Worm (Caenorhabditis elegans) whole organism, L1 larva: ENCODE measurements around the gene F26C11.4.

Experiments used
- C16A3.4 ChIP-seq: fragments of 150-350 bp; optimal IDR thresholded peaks from 2 replicates; lab custom pipeline; 2014; ENCODE audit warnings: missing biosample characterization, missing genetic modification characterization
- C34B4.2 ChIP-seq: sonication (generic microtip); optimal IDR thresholded peaks from 2 replicates; lab custom pipeline; 2017; ENCODE audit warnings: mild to moderate bottlenecking, missing genetic modification characterization, missing compliant biosample characterization
- Y116A8C.19 ChIP-seq: sonication (generic microtip); optimal IDR thresholded peaks from 2 replicates; lab custom pipeline; 2016; ENCODE audit warnings: missing compliant biosample characterization, missing genetic modification characterization, borderline replicate concordance
- aly-2 ChIP-seq: fragments of 150-350 bp; optimal IDR thresholded peaks from 2 replicates; lab custom pipeline; 2014; ENCODE audit warnings: missing biosample characterization, missing genetic modification characterization
- ceh-63 ChIP-seq: fragments of 200-800 bp; sonication (Bioruptor generic); optimal IDR thresholded peaks from 2 replicates; lab custom pipeline; 2018; ENCODE audit warnings: mild to moderate bottlenecking, missing genetic modification characterization, missing compliant biosample characterization
- ceh-82 ChIP-seq, 3 experiments: fragments of 150-350 bp in 1 of 3; sonication (generic microtip) in 2 of 3; optimal IDR thresholded peaks; 2 replicates each; lab custom pipeline; 2014 to 2017; ENCODE audit warnings: missing biosample characterization in 3 of 3, missing genetic modification characterization in 3 of 3
- dsc-1 ChIP-seq: sonication (generic microtip); optimal IDR thresholded peaks from 2 replicates; lab custom pipeline; 2016; ENCODE audit warnings: mild to moderate bottlenecking, missing genetic modification characterization, missing compliant biosample characterization
- efl-3 ChIP-seq: fragments of 200-800 bp; sonication (Bioruptor generic); optimal IDR thresholded peaks from 2 replicates; lab custom pipeline; 2018; ENCODE audit warnings: mild to moderate bottlenecking, missing genetic modification characterization, missing compliant biosample characterization
- egl-27 ChIP-seq, 2 experiments: fragments of 150-350 bp in 1 of 2; sonication (generic microtip); optimal IDR thresholded peaks; 3 replicates each; lab custom pipeline; 2017 to 2018; ENCODE audit warnings: missing biosample characterization in 2 of 2, missing genetic modification characterization in 2 of 2, missing genetic modification reagents in 2 of 2
- elt-2 ChIP-seq: sonication (generic microtip); optimal IDR thresholded peaks from 2 replicates; lab custom pipeline; 2016; ENCODE audit warnings: missing genetic modification characterization, mild to moderate bottlenecking, inconsistent platforms, missing compliant biosample characterization, missing genetic modification reagents
- elt-3 ChIP-seq, 6 experiments: fragments of 150-350 bp in 1 of 6; sonication (generic microtip); optimal IDR thresholded peaks; 2 replicates each; lab custom pipeline; 2017 to 2018; ENCODE audit warnings: missing biosample characterization in 6 of 6, missing genetic modification characterization in 6 of 6, inconsistent platforms in 1 of 6
- fkh-10 ChIP-seq: sonication (generic microtip); optimal IDR thresholded peaks from 2 replicates; lab custom pipeline; 2017; ENCODE audit warnings: missing biosample characterization, missing genetic modification reagents, missing genetic modification characterization
- fkh-8 ChIP-seq: sonication (generic microtip); optimal IDR thresholded peaks from 2 replicates; lab custom pipeline; 2016; ENCODE audit warnings: mild to moderate bottlenecking, missing genetic modification characterization, missing compliant biosample characterization
- fos-1 ChIP-seq: fragments of 150-350 bp; optimal IDR thresholded peaks from 2 replicates; lab custom pipeline; 2014; ENCODE audit warnings: missing biosample characterization, missing genetic modification characterization
- grh-1 ChIP-seq: fragments of 200-800 bp; sonication (Bioruptor generic); IDR thresholded peaks from 2 replicates; pipeline ENCODE4 v1.3.6; 2022; ENCODE audit warnings: missing genetic modification reagents, missing genetic modification characterization, missing compliant biosample characterization
- hlh-4 ChIP-seq: sonication (generic microtip); optimal IDR thresholded peaks from 2 replicates; lab custom pipeline; 2016; ENCODE audit warnings: mild to moderate bottlenecking, missing genetic modification characterization, missing compliant biosample characterization
- lin-14 ChIP-seq: fragments of 200-800 bp; sonication (Bioruptor generic); optimal IDR thresholded peaks from 2 replicates; lab custom pipeline; 2018; ENCODE audit warnings: mild to moderate bottlenecking, missing genetic modification characterization, moderate library complexity, missing compliant biosample characterization
- lin-15B ChIP-seq: fragments of 150-350 bp; sonication (generic microtip); optimal IDR thresholded peaks from 3 replicates; lab custom pipeline; 2014; ENCODE audit warnings: missing biosample characterization, missing genetic modification characterization
- lin-39 ChIP-seq: fragments of 150-350 bp; optimal IDR thresholded peaks from 2 replicates; lab custom pipeline; 2014; ENCODE audit warnings: missing biosample characterization, missing genetic modification reagents, missing genetic modification characterization
- mab-9 ChIP-seq: fragments of 200-800 bp; sonication (Bioruptor generic); IDR thresholded peaks from 2 replicates; pipeline ENCODE4 v1.3.6; 2022; ENCODE audit warnings: missing genetic modification reagents, missing genetic modification characterization, missing compliant biosample characterization
- mep-1 ChIP-seq: fragments of 150-350 bp; optimal IDR thresholded peaks from 2 replicates; lab custom pipeline; 2014; ENCODE audit warnings: missing biosample characterization, missing genetic modification characterization
- nhr-12 ChIP-seq: sonication (generic microtip); optimal IDR thresholded peaks from 2 replicates; lab custom pipeline; 2017; ENCODE audit warnings: missing biosample characterization, missing genetic modification characterization
- nhr-19 ChIP-seq: fragments of 200-800 bp; sonication (Bioruptor generic); conservative IDR thresholded peaks from 2 replicates; pipeline ENCODE4 v1.3.6; 2022; ENCODE audit warnings: missing genetic modification characterization, missing compliant biosample characterization
- nhr-20 ChIP-seq: sonication (generic microtip); optimal IDR thresholded peaks from 2 replicates; lab custom pipeline; 2016; ENCODE audit warnings: mild to moderate bottlenecking, missing genetic modification characterization, missing compliant biosample characterization
- nhr-28 ChIP-seq: fragments of 150-350 bp; optimal IDR thresholded peaks from 2 replicates; lab custom pipeline; 2014; ENCODE audit warnings: missing biosample characterization, missing genetic modification characterization
- nhr-71 ChIP-seq: sonication (generic microtip); optimal IDR thresholded peaks from 2 replicates; lab custom pipeline; 2016; ENCODE audit warnings: mild to moderate bottlenecking, missing genetic modification characterization, moderate library complexity, missing compliant biosample characterization
- nhr-84 ChIP-seq: sonication (generic microtip); optimal IDR thresholded peaks from 2 replicates; lab custom pipeline; 2017; ENCODE audit warnings: missing biosample characterization, missing genetic modification characterization
- nhr-90 ChIP-seq: sonication (generic microtip); optimal IDR thresholded peaks from 2 replicates; lab custom pipeline; 2016; ENCODE audit warnings: mild to moderate bottlenecking, missing genetic modification characterization, missing compliant biosample characterization; ENCODE audit not compliant: poor library complexity
- pag-3 ChIP-seq: sonication (generic microtip); optimal IDR thresholded peaks from 2 replicates; lab custom pipeline; 2017; ENCODE audit warnings: missing genetic modification characterization, mild to moderate bottlenecking, missing compliant biosample characterization, antibody characterized with exemption, borderline replicate concordance; ENCODE audit not compliant: insufficient read depth
- pqm-1 ChIP-seq: sonication (generic microtip); optimal IDR thresholded peaks from 3 replicates; lab custom pipeline; 2017; ENCODE audit warnings: missing biosample characterization, missing genetic modification characterization
- rnt-1 ChIP-seq: sonication (generic microtip); optimal IDR thresholded peaks from 2 replicates; lab custom pipeline; 2016; ENCODE audit warnings: mild to moderate bottlenecking, missing genetic modification characterization, moderate library complexity, missing compliant biosample characterization
- skn-1 ChIP-seq: fragments of 150-350 bp; optimal IDR thresholded peaks from 2 replicates; lab custom pipeline; 2014; ENCODE audit warnings: missing biosample characterization, missing genetic modification characterization
- snu-23 ChIP-seq: sonication (generic microtip); optimal IDR thresholded peaks from 2 replicates; lab custom pipeline; 2016; ENCODE audit warnings: missing genetic modification characterization, missing compliant biosample characterization
- sox-4 ChIP-seq: sonication (generic microtip); optimal IDR thresholded peaks from 2 replicates; lab custom pipeline; 2016; ENCODE audit warnings: missing genetic modification characterization, missing compliant biosample characterization
- tbx-2 ChIP-seq: sonication (generic microtip); optimal IDR thresholded peaks from 2 replicates; lab custom pipeline; 2016; ENCODE audit warnings: missing genetic modification characterization, missing compliant biosample characterization
- unc-30 ChIP-seq: sonication (generic microtip); optimal IDR thresholded peaks from 2 replicates; lab custom pipeline; 2017; ENCODE audit warnings: missing biosample characterization, missing genetic modification characterization
- unc-98 ChIP-seq: fragments of 200-800 bp; sonication (Bioruptor generic); IDR thresholded peaks from 2 replicates; pipeline ENCODE4 v1.3.6; 2022; ENCODE audit warnings: missing genetic modification characterization, missing compliant biosample characterization
- vab-15 ChIP-seq: sonication (generic microtip); optimal IDR thresholded peaks from 2 replicates; lab custom pipeline; 2017; ENCODE audit warnings: missing genotype, mild to moderate bottlenecking, missing genetic modification characterization, missing compliant biosample characterization
- zip-4 ChIP-seq: fragments of 200-800 bp; sonication (Bioruptor generic); optimal IDR thresholded peaks from 2 replicates; lab custom pipeline; 2018; ENCODE audit warnings: mild to moderate bottlenecking, missing genetic modification characterization, moderate library complexity, missing compliant biosample characterization

The F26C11.4 gene

ce11 chrII:9956116-9956515, 40.0 kb upstream of the F26C11.4 start:
- TF ChIP-seq nhr-28 (no peak), fkh-8 (peak; percentile 36)

DNA sequence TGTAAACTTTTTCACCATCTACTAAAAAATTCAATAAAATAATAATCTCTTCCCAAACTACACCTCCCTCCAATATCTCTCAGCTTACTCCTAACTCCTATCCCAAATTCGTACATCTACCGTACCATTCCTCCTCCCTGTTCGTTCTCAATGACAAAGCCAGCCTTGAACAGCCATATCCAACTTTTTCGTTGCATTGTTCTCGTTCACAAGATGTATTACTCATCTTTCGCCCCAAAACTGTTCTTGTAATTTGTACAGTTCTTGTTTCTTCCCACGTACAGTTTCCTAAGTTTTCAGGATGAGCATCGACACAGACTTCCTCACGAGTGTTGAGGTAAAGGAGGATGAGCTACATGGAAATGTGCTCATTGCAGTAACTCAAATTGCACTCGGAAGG, 38.8 kb upstream of the F26C11.4 start, which contains the start of gene egl-43:
egl-43 (plus strand) TSS at position 301 of the 400 bp plus-strand sequence.
- TF ChIP-seq ceh-82 (tag; optimal IDR thresholded peaks at IDR 0.05; lab: Kevin White, UChicago) (no peak), nhr-28 (no peak), zip-4 (no peak), fos-1 (tag; lab: Kevin White, UChicago) (no peak)

ce11 chrII:9951846-9952245, 35.8 kb upstream of the F26C11.4 start:
- TF ChIP-seq fkh-8, result peak; percentile 53
- no peak for TF ChIP-seq lin-14 (GFP tag; lab: Kevin White, UChicago)
- TF ChIP-seq skn-1 (tag; lab: Kevin White, UChicago), result no peak
- TF ChIP-seq nhr-19, result no peak
- no peak for TF ChIP-seq elt-2
- no peak for TF ChIP-seq lin-15B (tag; lab: Kevin White, UChicago)
- TF ChIP-seq pag-3 (tag; lab: Kevin White, UChicago), result no peak
- no peak for TF ChIP-seq vab-15 (tag; lab: Kevin White, UChicago)
- no peak for TF ChIP-seq rnt-1
- TF ChIP-seq fkh-10, result no peak
- TF ChIP-seq mab-9, result no peak
- no peak for TF ChIP-seq ceh-63 (GFP tag; lab: Kevin White, UChicago)
- TF ChIP-seq dsc-1 (tag; lab: Kevin White, UChicago), result no peak
- peak; percentile 17 for TF ChIP-seq nhr-71 (tag; lab: Kevin White, UChicago)
- no peak for TF ChIP-seq lin-39
- no peak for TF ChIP-seq nhr-12 (tag; lab: Kevin White, UChicago)
- TF ChIP-seq sox-4 (tag; lab: Kevin White, UChicago), result no peak
- TF ChIP-seq unc-30 (tag; lab: Kevin White, UChicago), result no peak
- no peak for TF ChIP-seq C34B4.2
- no peak for TF ChIP-seq pqm-1 (tag; lab: Kevin White, UChicago)
- no peak for TF ChIP-seq efl-3 (GFP tag; lab: Kevin White, UChicago)
- TF ChIP-seq Y116A8C.19, result no peak
- peak; percentile 62 for TF ChIP-seq hlh-4 (tag; lab: Kevin White, UChicago)
- TF ChIP-seq grh-1 (GFP tag; lab: Robert Waterston, UW), result no peak
- TF ChIP-seq nhr-20 (tag; lab: Kevin White, UChicago), result no peak
- TF ChIP-seq, all 84 proteins: peak for 3

DNA sequence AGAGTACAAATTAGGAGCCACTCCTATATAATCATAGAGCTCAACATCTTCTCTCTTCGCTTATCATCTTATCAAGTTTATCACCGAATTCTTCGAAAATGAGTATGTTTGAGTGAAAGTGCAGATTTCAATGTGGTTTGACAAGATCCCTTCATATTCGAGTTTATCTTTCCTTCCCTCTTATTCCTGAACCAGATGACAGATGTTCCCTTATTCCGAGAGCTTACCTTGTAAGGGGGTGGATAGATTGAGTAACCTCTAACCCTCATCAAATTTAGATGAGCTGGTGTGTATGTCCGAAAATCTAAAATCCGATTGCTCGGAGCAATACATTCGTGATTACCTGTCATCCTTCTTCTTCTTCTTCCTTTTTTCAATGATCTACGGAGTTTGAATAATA, 32.6 kb upstream of the F26C11.4 start:
- TF ChIP-seq aly-2 (tag; lab: Kevin White, UChicago), result no peak
- no peak for TF ChIP-seq grh-1 (GFP tag; lab: Robert Waterston, UW)
- no peak for TF ChIP-seq nhr-90
- no peak for TF ChIP-seq tbx-2
- TF ChIP-seq, all 84 proteins: peak for 0

ce11 chrII:9943837-9944236, 27.8 kb upstream of the F26C11.4 start, which contains the start of gene flad-1:
Gene flad-1 (plus strand): TSS chrII:9944137.
- TF ChIP-seq egl-27 (tag; optimal IDR thresholded peaks at IDR 0.05; lab: Kevin White, UChicago), result no peak
- TF ChIP-seq Y116A8C.19, result no peak
- TF ChIP-seq mep-1 (tag; lab: Kevin White, UChicago), result no peak
- no peak for TF ChIP-seq C34B4.2
- TF ChIP-seq unc-98, result no peak
- TF ChIP-seq C16A3.4 (tag; lab: Kevin White, UChicago), result no peak
- no peak for TF ChIP-seq fos-1 (tag; lab: Kevin White, UChicago)
- no peak for TF ChIP-seq zip-4
- no peak for TF ChIP-seq nhr-84 (tag; lab: Kevin White, UChicago)
- no peak for TF ChIP-seq nhr-12 (tag; lab: Kevin White, UChicago)
- TF ChIP-seq snu-23 (GFP tag; lab: Kevin White, UChicago), result no peak
- no peak for TF ChIP-seq elt-3 (tag; optimal IDR thresholded peaks at IDR 0.05; lab: Kevin White, UChicago)
- TF ChIP-seq, all 84 proteins: peak for 0
